Fruit fly (Drosophila melanogaster) whole organism: Measurements from ENCODE around the gene shd.
A peak's percentile ranks its signal among the peaks of the same experiment; 100 is the strongest.

Experiments
- EcR ChIP-seq, 2 experiments: fragments of >200 bp; optimal IDR thresholded peaks; 2 replicates each; lab custom pipeline; 2017; ENCODE audit warnings: missing biosample characterization in 2 of 2, missing genetic modification characterization in 2 of 2, missing genetic modification reagents in 2 of 2
- pan ChIP-seq: fragments of >200 bp; optimal IDR thresholded peaks from 2 replicates; lab custom pipeline; 2017

DNA sequence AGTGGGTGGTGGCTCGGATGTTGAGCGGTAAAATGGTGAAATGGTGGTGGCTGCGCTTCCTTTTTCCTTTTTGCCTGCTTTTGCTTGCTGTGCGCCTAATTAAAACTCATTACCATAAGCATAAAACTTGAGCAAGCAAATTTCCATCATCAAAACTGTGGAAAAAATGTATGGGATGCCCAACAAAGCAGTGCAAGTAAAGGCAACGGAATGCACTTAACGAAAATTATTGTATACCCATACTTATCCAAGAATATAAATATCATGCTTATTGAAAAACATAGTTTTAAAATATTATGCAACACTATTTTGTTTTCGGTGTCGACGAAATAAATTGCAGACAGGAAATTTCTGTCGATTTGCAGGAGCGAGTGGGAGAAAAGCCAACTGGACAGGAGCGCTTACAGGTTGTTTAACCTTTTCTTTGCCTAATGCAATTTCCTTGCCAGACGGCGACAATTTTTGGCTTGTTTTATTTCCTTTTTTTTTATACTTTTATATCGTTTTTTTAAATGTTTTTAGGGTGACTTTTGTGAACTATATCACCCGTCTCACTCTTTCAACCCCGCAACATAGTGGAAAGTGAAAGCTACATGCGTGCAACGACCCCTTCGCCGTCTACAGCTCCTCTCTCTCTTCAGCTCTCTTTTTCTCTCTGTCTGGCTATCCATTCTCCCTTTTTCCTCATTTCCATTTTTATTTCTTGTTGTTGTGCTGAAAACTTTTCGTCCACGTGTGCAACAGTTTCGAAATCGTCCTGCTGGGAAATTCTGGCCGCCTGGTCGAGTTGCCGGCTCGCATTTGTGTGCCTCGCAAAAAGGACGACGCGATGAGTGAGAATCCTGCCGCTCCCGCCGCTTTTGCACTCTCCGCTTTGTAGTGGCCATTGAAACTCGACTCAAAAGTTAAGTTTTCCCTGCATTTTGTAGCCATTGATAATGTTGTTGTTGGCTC, 46.0 kb downstream of the shd start:
- TF ChIP-seq EcR (GFP tag; optimal IDR thresholded peaks at IDR 0.05; lab: Kevin White, UChicago) = peak in 1 of 2 experiments; percentile 6
- TF ChIP-seq pan (lab: Kevin White, UChicago) = no peak
